Worm (Caenorhabditis elegans) whole organism, L4/young adult: ENCODE results near the gene nccd-1.

Source experiments
- W03F9.2 ChIP-seq: fragments of 150-350 bp; optimal IDR thresholded peaks from 2 replicates; lab custom pipeline; 2014; ENCODE audit warnings: missing biosample characterization, missing genetic modification characterization
- dao-5 ChIP-seq: sonication (generic microtip); optimal IDR thresholded peaks from 2 replicates; lab custom pipeline; 2016; ENCODE audit warnings: missing genotype, missing genetic modification characterization, moderate library complexity, missing compliant biosample characterization
- him-1 ChIP-seq: sonication (generic microtip); optimal IDR thresholded peaks from 2 replicates; lab custom pipeline; 2016; ENCODE audit warnings: missing genotype, missing genetic modification reagents, missing genetic modification characterization, missing compliant biosample characterization

ce11 chrIV:16962445-16962844, 26.1 kb upstream of the nccd-1 start:
- TF ChIP-seq dao-5: no peak
- no peak for TF ChIP-seq W03F9.2 (tag; lab: Kevin White, UChicago)
- TF ChIP-seq him-1: no peak
